Fruit fly (Drosophila melanogaster): ENCODE results near the gene swm.

Gene swm

DNA sequence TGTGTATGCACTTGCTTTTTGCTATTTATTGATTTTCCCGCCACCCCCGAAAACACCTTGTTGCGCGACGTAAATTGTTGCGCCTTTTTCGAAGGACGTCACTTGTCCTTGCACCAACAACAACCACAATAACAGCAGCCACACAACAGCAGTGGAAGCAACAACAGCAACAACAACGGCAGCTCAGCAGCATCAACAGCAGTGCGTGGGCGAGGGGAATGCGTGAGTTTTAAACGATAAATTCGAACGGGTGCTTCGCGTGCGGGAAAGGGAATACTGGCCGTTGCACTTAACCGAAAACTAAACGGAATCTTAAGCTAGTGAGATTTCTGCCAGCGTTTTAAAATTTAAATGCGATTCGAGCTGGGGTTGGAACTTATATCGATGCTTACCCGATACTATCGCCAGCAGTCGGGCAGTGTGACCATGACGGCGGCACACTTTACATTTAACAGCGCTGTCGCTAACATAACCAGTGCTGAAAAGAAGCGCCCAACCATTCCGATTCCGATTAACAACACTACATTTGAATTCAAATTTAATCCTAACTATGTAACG, 15.4 kb downstream of the swm start, which contains the start of gene cyst (continued):
- no peak for TF ChIP-seq CG1603 (tag; optimal IDR thresholded peaks at IDR 0.05)
- no peak for TF ChIP-seq Hey (tag; optimal IDR thresholded peaks at IDR 0.05)
- peak; percentile 82 for TF ChIP-seq MESR4 (GFP tag; optimal IDR thresholded peaks at IDR 0.05)
- no peak for TF ChIP-seq MTF-1 (GFP tag; optimal IDR thresholded peaks at IDR 0.05; ENCODE audit: borderline replicate concordance)
- no peak for TF ChIP-seq prd (optimal IDR thresholded peaks at IDR 0.05)
- no peak for TF ChIP-seq prd (GFP tag; IDR thresholded peaks at IDR 0.05)
- TF ChIP-seq Dbx (GFP tag; IDR thresholded peaks at IDR 0.05) = peak; percentile 68; the same call in 1 of the 3 replicates
- TF ChIP-seq E2f1 (GFP tag; IDR thresholded peaks at IDR 0.05) = no peak
- peak; percentile 14 for TF ChIP-seq Mad (GFP tag; optimal IDR thresholded peaks at IDR 0.05)
- TF ChIP-seq lilli (GFP tag; optimal IDR thresholded peaks at IDR 0.05) = peak; percentile 53
- peak; percentile 46 for TF ChIP-seq CG1647 (GFP tag; optimal IDR thresholded peaks at IDR 0.05)
- no peak for TF ChIP-seq emc (GFP tag; optimal IDR thresholded peaks at IDR 0.05)
- peak; percentile 96 for TF ChIP-seq zen2 (GFP tag; IDR thresholded peaks at IDR 0.05; ENCODE audit: partially characterized antibody)
- TF ChIP-seq amos (GFP tag; IDR thresholded peaks at IDR 0.05; ENCODE audit: partially characterized antibody) = peak; percentile 97
- TF ChIP-seq CG3065 (GFP tag; optimal IDR thresholded peaks at IDR 0.05) = no peak
- no peak for TF ChIP-seq usp (GFP tag; optimal IDR thresholded peaks at IDR 0.05)
- TF ChIP-seq Ets65A (GFP tag) = peak; percentile 96
- TF ChIP-seq Dek (tag; optimal IDR thresholded peaks at IDR 0.05) = no peak
- peak; percentile 96 for TF ChIP-seq CG4360 (GFP tag; IDR thresholded peaks at IDR 0.05)
- TF ChIP-seq CG13123 (GFP tag; optimal IDR thresholded peaks at IDR 0.05) = peak; percentile 14
- TF ChIP-seq bbx (GFP tag; IDR thresholded peaks at IDR 0.05; ENCODE audit: partially characterized antibody) = peak; percentile 98
- peak; percentile 13 for TF ChIP-seq bab2 (GFP tag; optimal IDR thresholded peaks at IDR 0.05)
- peak; percentile 31 for TF ChIP-seq CG3281 (GFP tag; optimal IDR thresholded peaks at IDR 0.05)
- peak in 1 of 2 experiments; percentile 39 for TF ChIP-seq insv (GFP tag; optimal IDR thresholded peaks at IDR 0.05)
- TF ChIP-seq Ada2b (GFP tag; IDR thresholded peaks at IDR 0.05) = no peak
- TF ChIP-seq CG12155 (GFP tag; optimal IDR thresholded peaks at IDR 0.05) = peak; percentile 42
- peak; percentile 99 for TF ChIP-seq Myb (GFP tag; optimal IDR thresholded peaks at IDR 0.05)
- TF ChIP-seq Dad (GFP tag; optimal IDR thresholded peaks at IDR 0.05) = peak; percentile 66
- TF ChIP-seq Camta (GFP tag; optimal IDR thresholded peaks at IDR 0.05) = peak; percentile 49
- peak; percentile 62 for TF ChIP-seq sob (GFP tag; IDR thresholded peaks at IDR 0.05)
- peak; percentile 64 for TF ChIP-seq Antp (GFP tag; optimal IDR thresholded peaks at IDR 0.05)
- peak; percentile 60; the same call in 1 of the 3 replicates for TF ChIP-seq sr (GFP tag; IDR thresholded peaks at IDR 0.05)
- peak; percentile 94 for TF ChIP-seq inv (GFP tag; IDR thresholded peaks at IDR 0.05; ENCODE audit: partially characterized antibody)
- peak; percentile 19; the same call in 1 of the 2 replicates for TF ChIP-seq CG11247 (GFP tag; IDR thresholded peaks at IDR 0.05)
- TF ChIP-seq CTCF (GFP tag; optimal IDR thresholded peaks at IDR 0.05) = peak; percentile 18
- peak; percentile 57 for TF ChIP-seq CG17829 (tag; optimal IDR thresholded peaks at IDR 0.05)

DNA sequence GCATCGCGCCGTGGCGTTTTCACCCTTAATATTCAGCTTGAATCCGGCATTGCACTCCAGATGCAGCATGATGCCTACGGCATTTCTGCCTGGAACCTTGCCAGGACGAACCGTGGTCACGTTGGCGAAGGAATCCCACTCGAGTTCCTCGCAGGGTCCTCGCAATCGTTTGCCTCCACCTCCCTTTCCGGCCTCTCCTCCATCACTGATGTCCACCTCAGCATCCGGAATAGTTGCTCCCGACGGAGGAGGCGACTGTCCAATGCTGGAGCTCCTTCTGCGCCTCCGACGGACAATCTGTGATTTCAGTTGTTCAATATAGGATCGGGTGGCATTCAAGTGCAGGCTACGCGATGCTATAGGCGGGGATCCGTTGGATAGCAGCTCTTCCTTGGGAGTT, 19.1 kb downstream of the swm start:
- TF ChIP-seq Sox100B (GFP tag; optimal IDR thresholded peaks at IDR 0.05) = no peak
- peak; percentile 91 for TF ChIP-seq Ets65A (GFP tag)

DNA sequence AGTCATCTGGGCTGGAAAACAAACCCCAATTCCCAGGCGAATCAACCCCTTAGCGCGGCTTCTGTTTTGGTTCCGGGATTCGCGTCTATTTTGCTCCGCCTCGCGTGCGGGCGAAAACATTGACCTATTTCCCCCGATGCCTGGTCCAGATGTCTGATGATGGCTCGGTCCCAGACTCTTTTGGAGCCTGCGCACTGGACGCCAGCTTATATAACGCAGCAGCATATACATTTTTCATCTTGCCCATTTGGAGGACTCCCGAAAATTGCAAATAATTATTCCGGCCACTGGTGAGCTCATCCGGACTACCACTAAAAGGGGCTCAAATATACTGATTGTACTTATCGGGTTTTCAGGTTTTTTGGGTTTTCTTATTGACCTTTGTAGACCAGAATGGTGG, 23.0 kb downstream of the swm start:
- TF ChIP-seq CG2202 (tag; optimal IDR thresholded peaks at IDR 0.05) (no peak), Hmx (GFP tag; optimal IDR thresholded peaks at IDR 0.05) (no peak), sisA (GFP tag; IDR thresholded peaks at IDR 0.05) (no peak), CG13287 (GFP tag; IDR thresholded peaks at IDR 0.05; ENCODE audit: partially characterized antibody) (no peak), ATbp (GFP tag; optimal IDR thresholded peaks at IDR 0.05) (no peak), Med (GFP tag) (peak; percentile 53), bbx (GFP tag; IDR thresholded peaks at IDR 0.05; ENCODE audit: partially characterized antibody) (no peak), CG2678 (tag; optimal IDR thresholded peaks at IDR 0.05) (no peak), BtbVII (GFP tag; optimal IDR thresholded peaks at IDR 0.05) (no peak), CG17328 (GFP tag; IDR thresholded peaks at IDR 0.05) (no peak), slbo (GFP tag; IDR thresholded peaks at IDR 0.05) (no peak), HHEX (GFP tag; optimal IDR thresholded peaks at IDR 0.05) (no peak), chm (GFP tag; IDR thresholded peaks at IDR 0.05) (no peak), CG1024 (GFP tag; IDR thresholded peaks at IDR 0.05) (no peak), CG11560 (tag; IDR thresholded peaks at IDR 0.05) (no peak), repo (GFP tag; optimal IDR thresholded peaks at IDR 0.05) (no peak), CG3281 (GFP tag; optimal IDR thresholded peaks at IDR 0.05) (no peak)

Data from whole organism, embryonic.